Fruit fly (Drosophila melanogaster) whole organism, prepupa: ENCODE results near the gene CG42465.

Source experiments
- Blimp-1 ChIP-seq: fragments of 200-800 bp; sonication (Bioruptor generic); optimal IDR thresholded peaks from 3 replicates; lab custom pipeline; 2017; ENCODE audit warnings: missing biosample characterization, missing genetic modification characterization, mild to moderate bottlenecking, moderate library complexity, missing genetic modification reagents
- CG10631 ChIP-seq: fragments of 200-800 bp; sonication (Bioruptor generic); optimal IDR thresholded peaks from 2 replicates; lab custom pipeline; 2016; ENCODE audit warnings: missing biosample characterization, missing genetic modification characterization
- CG10669 ChIP-seq: fragments of 200-800 bp; sonication (Bioruptor generic); optimal IDR thresholded peaks from 3 replicates; lab custom pipeline; 2018; ENCODE audit warnings: missing biosample characterization, mild to moderate bottlenecking, missing genetic modification characterization, moderate library complexity
- CG11762 ChIP-seq: fragments of 200-800 bp; sonication (Bioruptor generic); optimal IDR thresholded peaks from 3 replicates; lab custom pipeline; 2016; ENCODE audit warnings: missing biosample characterization, missing genetic modification characterization; ENCODE audit not compliant: insufficient read depth
- CG11902 ChIP-seq: fragments of 200-800 bp; sonication (Bioruptor generic); optimal IDR thresholded peaks from 3 replicates; lab custom pipeline; 2016; ENCODE audit warnings: missing biosample characterization, missing genetic modification characterization
- CG15336 ChIP-seq: fragments of 200-800 bp; sonication (Bioruptor generic); IDR thresholded peaks from 2 replicates; pipeline ENCODE4 v1.3.6; 2022; ENCODE audit warnings: missing biosample characterization, missing genetic modification characterization
- CG1621 ChIP-seq: fragments of 200-800 bp; sonication (Bioruptor generic); optimal IDR thresholded peaks from 3 replicates; lab custom pipeline; 2018; ENCODE audit warnings: missing biosample characterization, mild to moderate bottlenecking, missing genetic modification characterization
- CG16779 ChIP-seq: fragments of 200-800 bp; sonication (Bioruptor generic); optimal IDR thresholded peaks from 3 replicates; lab custom pipeline; 2017; ENCODE audit warnings: missing biosample characterization, mild to moderate bottlenecking, missing genetic modification characterization
- CG3032 ChIP-seq: fragments of 200-800 bp; optimal IDR thresholded peaks from 2 replicates; lab custom pipeline; 2019; ENCODE audit warnings: missing biosample characterization, mild to moderate bottlenecking, missing genetic modification characterization, moderate library complexity
- CG31627 ChIP-seq: fragments of 200-800 bp; sonication (Bioruptor generic); optimal IDR thresholded peaks from 3 replicates; lab custom pipeline; 2016; ENCODE audit warnings: missing biosample characterization, missing genetic modification characterization
- CG3919 ChIP-seq: fragments of 200-800 bp; sonication (Bioruptor generic); optimal IDR thresholded peaks from 3 replicates; lab custom pipeline; 2016; ENCODE audit warnings: missing biosample characterization, missing genetic modification characterization
- CG4318 ChIP-seq: fragments of 200-800 bp; sonication (Bioruptor generic); optimal IDR thresholded peaks from 3 replicates; lab custom pipeline; 2017; ENCODE audit warnings: missing biosample characterization, mild to moderate bottlenecking, missing genetic modification characterization
- CG6163 ChIP-seq: fragments of 200-800 bp; sonication (Bioruptor generic); IDR thresholded peaks from 3 replicates; pipeline ENCODE4 v1.3.6; 2022; ENCODE audit warnings: missing biosample characterization, missing genetic modification characterization
- CG6276 ChIP-seq: fragments of 200-800 bp; sonication (Bioruptor generic); optimal IDR thresholded peaks from 2 replicates; lab custom pipeline; 2017; ENCODE audit warnings: missing biosample characterization, mild to moderate bottlenecking, missing genetic modification characterization
- CG6792 ChIP-seq: fragments of 200-800 bp; sonication (Bioruptor generic); optimal IDR thresholded peaks from 3 replicates; lab custom pipeline; 2016; ENCODE audit warnings: missing biosample characterization, missing genetic modification characterization
- CG6808 ChIP-seq: fragments of 200-800 bp; sonication (Bioruptor generic); optimal IDR thresholded peaks from 3 replicates; lab custom pipeline; 2017; ENCODE audit warnings: missing biosample characterization, missing genetic modification characterization, mild to moderate bottlenecking, moderate library complexity, missing genetic modification reagents
- CG6854 ChIP-seq: fragments of 200-800 bp; sonication (Bioruptor generic); optimal IDR thresholded peaks from 2 replicates; lab custom pipeline; 2017; ENCODE audit warnings: missing biosample characterization, mild to moderate bottlenecking, missing genetic modification characterization
- CG7368 ChIP-seq: fragments of 200-800 bp; sonication (Bioruptor generic); optimal IDR thresholded peaks from 3 replicates; lab custom pipeline; 2016; ENCODE audit warnings: missing biosample characterization, missing genetic modification characterization
- CG8119 ChIP-seq: fragments of 200-800 bp; sonication (Bioruptor generic); IDR thresholded peaks from 3 replicates; pipeline ENCODE4 v1.3.6; 2022; ENCODE audit warnings: missing biosample characterization, missing genetic modification characterization
- CG8319 ChIP-seq: fragments of 200-800 bp; sonication (Bioruptor generic); optimal IDR thresholded peaks from 3 replicates; lab custom pipeline; 2016; ENCODE audit warnings: missing biosample characterization, missing genetic modification characterization
- CG8632 ChIP-seq: fragments of 200-800 bp; sonication (Bioruptor generic); optimal IDR thresholded peaks from 3 replicates; lab custom pipeline; 2016; ENCODE audit warnings: missing biosample characterization, missing genetic modification characterization
- CG9139 ChIP-seq: fragments of 200-800 bp; sonication (Bioruptor generic); optimal IDR thresholded peaks from 3 replicates; lab custom pipeline; 2017; ENCODE audit warnings: missing biosample characterization, mild to moderate bottlenecking, missing genetic modification characterization
- Eip75B ChIP-seq: fragments of 200-800 bp; sonication (Bioruptor generic); optimal IDR thresholded peaks from 3 replicates; lab custom pipeline; 2016; ENCODE audit warnings: missing biosample characterization, missing genetic modification characterization
- Eip78C ChIP-seq: fragments of 200-800 bp; sonication (Bioruptor generic); peaks from one replicate; lab custom pipeline; 2016; ENCODE audit warnings: missing biosample characterization, missing genetic modification characterization
- Eip93F ChIP-seq: fragments of 200-800 bp; sonication (Bioruptor generic); optimal IDR thresholded peaks from 2 replicates; lab custom pipeline; 2016; ENCODE audit warnings: missing biosample characterization, mild to moderate bottlenecking, missing genetic modification characterization
- Ets21C ChIP-seq: fragments of 200-800 bp; sonication (Bioruptor generic); optimal IDR thresholded peaks from 3 replicates; lab custom pipeline; 2016; ENCODE audit warnings: missing biosample characterization, missing genetic modification characterization
- Ets96B ChIP-seq: fragments of 200-800 bp; optimal IDR thresholded peaks from 2 replicates; lab custom pipeline; 2019; ENCODE audit warnings: missing biosample characterization, mild to moderate bottlenecking, missing genetic modification characterization, moderate library complexity
- Gug ChIP-seq: fragments of 200-800 bp; sonication (Bioruptor generic); IDR thresholded peaks from 2 replicates; pipeline ENCODE4 v1.3.6; 2022; ENCODE audit warnings: missing biosample characterization, missing genetic modification characterization
- Hr39 ChIP-seq: fragments of 200-800 bp; sonication (Bioruptor generic); optimal IDR thresholded peaks from 2 replicates; lab custom pipeline; 2016; ENCODE audit warnings: missing biosample characterization, missing genetic modification characterization
- Hr4 ChIP-seq: fragments of 200-800 bp; sonication (Bioruptor generic); optimal IDR thresholded peaks from 3 replicates; lab custom pipeline; 2016; ENCODE audit warnings: missing biosample characterization, missing genetic modification characterization
- Lpt ChIP-seq: fragments of 200-800 bp; sonication (Bioruptor generic); optimal IDR thresholded peaks from 3 replicates; lab custom pipeline; 2016; ENCODE audit warnings: missing biosample characterization, missing genetic modification characterization
- OdsH ChIP-seq: fragments of 200-800 bp; sonication (Bioruptor generic); optimal IDR thresholded peaks from 3 replicates; lab custom pipeline; 2016; ENCODE audit warnings: missing biosample characterization, missing genetic modification characterization
- Smox ChIP-seq: fragments of 200-800 bp; sonication (Bioruptor generic); optimal IDR thresholded peaks from 3 replicates; lab custom pipeline; 2016; ENCODE audit warnings: missing biosample characterization, missing genetic modification characterization
- Sox102F ChIP-seq: fragments of 200-800 bp; sonication (Bioruptor generic); optimal IDR thresholded peaks from 2 replicates; lab custom pipeline; 2016; ENCODE audit warnings: missing biosample characterization, mild to moderate bottlenecking, missing genetic modification characterization
- Sox14 ChIP-seq: fragments of 200-800 bp; sonication (Bioruptor generic); optimal IDR thresholded peaks from 3 replicates; lab custom pipeline; 2016; ENCODE audit warnings: missing biosample characterization, missing genetic modification characterization
- Sox15 ChIP-seq: fragments of 200-800 bp; sonication (Bioruptor generic); optimal IDR thresholded peaks from 3 replicates; lab custom pipeline; 2016; ENCODE audit warnings: missing biosample characterization, missing genetic modification characterization
- achi ChIP-seq: fragments of 200-800 bp; sonication (Bioruptor generic); optimal IDR thresholded peaks from 3 replicates; lab custom pipeline; 2016; ENCODE audit warnings: missing biosample characterization, missing genetic modification characterization
- acj6 ChIP-seq: fragments of 200-800 bp; sonication (Bioruptor generic); optimal IDR thresholded peaks from 3 replicates; lab custom pipeline; 2016; ENCODE audit warnings: missing biosample characterization, missing genetic modification characterization
- cyc ChIP-seq: fragments of 200-800 bp; sonication (Bioruptor generic); optimal IDR thresholded peaks from 3 replicates; lab custom pipeline; 2016; ENCODE audit warnings: missing biosample characterization, missing genetic modification characterization
- dac ChIP-seq: fragments of 200-800 bp; sonication (Bioruptor generic); optimal IDR thresholded peaks from 2 replicates; lab custom pipeline; 2017; ENCODE audit warnings: missing biosample characterization, mild to moderate bottlenecking, missing genetic modification characterization
- dsx ChIP-seq: fragments of 200-800 bp; optimal IDR thresholded peaks from 3 replicates; lab custom pipeline; 2019; ENCODE audit warnings: missing biosample characterization, mild to moderate bottlenecking, missing genetic modification characterization, moderate library complexity; ENCODE audit not compliant: poor library complexity, severe bottlenecking
- eg ChIP-seq: fragments of 200-800 bp; sonication (Bioruptor generic); IDR thresholded peaks from 3 replicates; pipeline ENCODE4 v1.3.6; 2022; ENCODE audit warnings: missing biosample characterization, missing genetic modification characterization
- esn ChIP-seq: fragments of 200-800 bp; sonication (Bioruptor generic); optimal IDR thresholded peaks from 2 replicates; lab custom pipeline; 2016; ENCODE audit warnings: missing biosample characterization, mild to moderate bottlenecking, missing genetic modification characterization, moderate library complexity
- fd59A ChIP-seq: fragments of 200-800 bp; sonication (Bioruptor generic); optimal IDR thresholded peaks from 2 replicates; lab custom pipeline; 2017; ENCODE audit warnings: missing biosample characterization, mild to moderate bottlenecking, missing genetic modification characterization, missing genetic modification reagents
- fd85E ChIP-seq: fragments of 200-800 bp; sonication (Bioruptor generic); optimal IDR thresholded peaks from 3 replicates; lab custom pipeline; 2016; ENCODE audit warnings: missing biosample characterization, missing genetic modification characterization
- fkh ChIP-seq: fragments of 200-800 bp; sonication (Bioruptor generic); optimal IDR thresholded peaks from 3 replicates; lab custom pipeline; 2017; ENCODE audit warnings: missing biosample characterization, mild to moderate bottlenecking, missing genetic modification characterization, moderate library complexity
- pdm3 ChIP-seq: fragments of 200-800 bp; sonication (Bioruptor generic); optimal IDR thresholded peaks from 3 replicates; lab custom pipeline; 2016; ENCODE audit warnings: missing biosample characterization, missing genetic modification characterization
- salr ChIP-seq, 2 experiments: fragments of 200-800 bp; sonication (Bioruptor generic); optimal IDR thresholded peaks; 3 replicates each; lab custom pipeline; 2016 to 2018; ENCODE audit warnings: missing biosample characterization in 2 of 2, missing genetic modification characterization in 2 of 2, mild to moderate bottlenecking in 1 of 2
- spab ChIP-seq: fragments of 200-800 bp; sonication (Bioruptor generic); optimal IDR thresholded peaks from 2 replicates; lab custom pipeline; 2017; ENCODE audit warnings: missing biosample characterization, mild to moderate bottlenecking, missing genetic modification characterization, missing genetic modification reagents
- svp ChIP-seq: fragments of 200-800 bp; sonication (Bioruptor generic); peaks from one replicate; lab custom pipeline; 2016; ENCODE audit warnings: missing biosample characterization, missing genetic modification characterization
- topi ChIP-seq: fragments of 200-800 bp; sonication (Bioruptor generic); optimal IDR thresholded peaks from 3 replicates; lab custom pipeline; 2016; ENCODE audit warnings: missing biosample characterization, missing genetic modification characterization
- vri ChIP-seq: fragments of 200-800 bp; sonication (Bioruptor generic); optimal IDR thresholded peaks from 3 replicates; lab custom pipeline; 2016; ENCODE audit warnings: missing biosample characterization, mild to moderate bottlenecking, missing genetic modification characterization

CG42465 gene

dm6 chr2L:3703260-3703659 lies 3.3 kb downstream of the CG42465 start, which contains the start of gene CG2816:
TSS of gene CG2816 (plus strand) at chr2L:3703659.
- TF ChIP-seq Eip75B (GFP tag; lab: Kevin White, UChicago) (peak; percentile 72), CG6163 (GFP tag; lab: Robert Waterston, UW) (peak; percentile 96), Lpt (GFP tag; lab: Kevin White, UChicago) (peak; percentile 84), Eip93F (no peak), CG9139 (no peak), Hr39 (GFP tag; lab: Kevin White, UChicago) (peak; percentile 92), Ets21C (GFP tag; lab: Kevin White, UChicago) (peak; percentile 84), svp (GFP tag; lab: Kevin White, UChicago) (peak; percentile 85), CG16779 (tag; lab: Kevin White, UChicago) (peak; percentile 56), dac (GFP tag; lab: Kevin White, UChicago) (peak; percentile 68), CG3032 (tag; lab: Kevin White, UChicago) (no peak), Sox102F (GFP tag; lab: Kevin White, UChicago) (peak; percentile 83), CG8119 (GFP tag; lab: Robert Waterston, UW) (peak; percentile 95), CG7368 (GFP tag; lab: Kevin White, UChicago) (peak; percentile 80), eg (peak; percentile 97), CG6854 (GFP tag; lab: Kevin White, UChicago) (no peak), achi (GFP tag; lab: Kevin White, UChicago) (peak; percentile 77), CG6792 (GFP tag; lab: Kevin White, UChicago) (peak; percentile 81), CG4318 (peak; percentile 67), Ets96B (tag; lab: Kevin White, UChicago) (no peak), CG1621 (no peak), CG10631 (peak; percentile 76), Hr4 (GFP tag; lab: Kevin White, UChicago) (peak; percentile 85), cyc (GFP tag; lab: Kevin White, UChicago) (peak; percentile 84), CG8632 (GFP tag; lab: Kevin White, UChicago) (peak; percentile 50), spab (GFP tag; lab: Kevin White, UChicago) (peak; percentile 21), CG11902 (GFP tag; lab: Kevin White, UChicago) (peak; percentile 76), CG6276 (GFP tag; lab: Kevin White, UChicago) (peak; percentile 90), Smox (GFP tag; lab: Kevin White, UChicago) (peak; percentile 82), CG10669 (GFP tag; lab: Kevin White, UChicago) (peak; percentile 56), Sox14 (GFP tag; lab: Kevin White, UChicago) (peak; percentile 88), salr (GFP tag; optimal IDR thresholded peaks at IDR 0.05; lab: Kevin White, UChicago) (peak; percentile 32 to 79), CG3919 (peak; percentile 85), fd85E (GFP tag; lab: Kevin White, UChicago) (peak; percentile 8), CG15336 (GFP tag; lab: Robert Waterston, UW) (peak; percentile 93), fkh (GFP tag; lab: Kevin White, UChicago) (peak; percentile 11), Blimp-1 (GFP tag; lab: Kevin White, UChicago) (peak; percentile 54), acj6 (GFP tag; lab: Kevin White, UChicago) (peak; percentile 84), Sox15 (GFP tag; lab: Kevin White, UChicago) (peak; percentile 76), OdsH (GFP tag; lab: Kevin White, UChicago) (peak; percentile 86), pdm3 (peak; percentile 88), CG6808 (peak; percentile 48), CG31627 (GFP tag; lab: Kevin White, UChicago) (peak; percentile 89), vri (GFP tag; lab: Kevin White, UChicago) (peak; percentile 91), CG11762 (peak; percentile 70), fd59A (peak; percentile 40), Eip78C (peak; percentile 92), Gug (peak; percentile 90), CG8319 (peak; percentile 28), esn (peak; percentile 88), dsx (GFP tag; lab: Kevin White, UChicago) (no peak), topi (peak; percentile 76)
